Worm (Caenorhabditis elegans) whole organism, young adult: ENCODE results near the gene ceh-41.

Experiments
- B0035.1 ChIP-seq: sonication (generic microtip); optimal IDR thresholded peaks from 2 replicates; lab custom pipeline; 2016; ENCODE audit warnings: missing genetic modification characterization, mild to moderate bottlenecking, missing compliant biosample characterization, missing genotype, missing genetic modification reagents
- D2030.7 ChIP-seq: fragments of 200-800 bp; sonication (Bioruptor generic); IDR thresholded peaks from 2 replicates; pipeline ENCODE4 v1.3.6; 2022; ENCODE audit warnings: missing genetic modification reagents, missing genetic modification characterization, missing compliant biosample characterization
- F39B2.1 ChIP-seq: fragments of 200-800 bp; sonication (Bioruptor generic); IDR thresholded peaks from 2 replicates; pipeline ENCODE4 v1.3.6; 2022; ENCODE audit warnings: missing genetic modification reagents, missing genetic modification characterization, missing compliant biosample characterization
- F52B5.7 ChIP-seq: sonication (generic microtip); optimal IDR thresholded peaks from 2 replicates; lab custom pipeline; 2016; ENCODE audit warnings: mild to moderate bottlenecking, missing genetic modification characterization, missing compliant biosample characterization
- K12H6.12 ChIP-seq: fragments of 200-800 bp; sonication (Bioruptor generic); optimal IDR thresholded peaks from 2 replicates; lab custom pipeline; 2018; ENCODE audit warnings: mild to moderate bottlenecking, missing genetic modification characterization, missing compliant biosample characterization
- T07F8.4 ChIP-seq: sonication (generic microtip); optimal IDR thresholded peaks from 2 replicates; lab custom pipeline; 2016; ENCODE audit warnings: mild to moderate bottlenecking, missing genetic modification characterization, moderate library complexity, missing compliant biosample characterization
- Y53F4B.3 ChIP-seq: fragments of 200-800 bp; sonication (Bioruptor generic); IDR thresholded peaks from 2 replicates; pipeline ENCODE4 v1.3.6; 2022; ENCODE audit warnings: missing genetic modification reagents, missing genetic modification characterization, missing compliant biosample characterization
- Y53G8AR.9 ChIP-seq: fragments of 200-800 bp; sonication (Bioruptor generic); conservative IDR thresholded peaks from 2 replicates; pipeline ENCODE4 v1.3.6; 2022; ENCODE audit warnings: missing genetic modification reagents, missing genetic modification characterization, missing compliant biosample characterization
- Y56A3A.18 ChIP-seq: fragments of 200-800 bp; sonication (Bioruptor generic); IDR thresholded peaks from 2 replicates; pipeline ENCODE4 v1.3.6; 2022; ENCODE audit warnings: missing genetic modification reagents, missing genetic modification characterization, missing compliant biosample characterization
- Y95B8A.8 ChIP-seq: fragments of 200-800 bp; sonication (Bioruptor generic); IDR thresholded peaks from 2 replicates; pipeline ENCODE4 v1.3.6; 2022; ENCODE audit warnings: missing genetic modification reagents, missing genetic modification characterization, missing compliant biosample characterization
- ama-1 ChIP-seq, 3 experiments: fragments of 150-350 bp in 1 of 3; sonication (generic microtip) in 2 of 3; optimal IDR thresholded peaks; 2 replicates each; lab custom pipeline; 2014 to 2018; ENCODE audit warnings: missing biosample characterization in 2 of 3, missing genetic modification characterization in 2 of 3, missing genetic modification reagents in 2 of 3
- aptf-2 ChIP-seq: fragments of 200-800 bp; sonication (Bioruptor generic); conservative IDR thresholded peaks from 2 replicates; pipeline ENCODE4 v1.3.6; 2022; ENCODE audit warnings: missing genetic modification reagents, missing genetic modification characterization, missing compliant biosample characterization
- atf-7 ChIP-seq: sonication (generic microtip); optimal IDR thresholded peaks from 2 replicates; lab custom pipeline; 2017; ENCODE audit warnings: mild to moderate bottlenecking, missing genetic modification characterization, missing compliant biosample characterization
- cebp-2 ChIP-seq: fragments of 200-800 bp; sonication (Bioruptor generic); IDR thresholded peaks from 2 replicates; pipeline ENCODE4 v1.3.6; 2022; ENCODE audit warnings: missing genetic modification characterization, missing compliant biosample characterization
- ceh-100 ChIP-seq: fragments of 200-800 bp; sonication (Bioruptor generic); IDR thresholded peaks from 2 replicates; pipeline ENCODE4 v1.3.6; 2022; ENCODE audit warnings: missing genetic modification reagents, missing genetic modification characterization, missing compliant biosample characterization
- ceh-58 ChIP-seq: fragments of 200-800 bp; sonication (Bioruptor generic); IDR thresholded peaks from 2 replicates; pipeline ENCODE4 v1.3.6; 2022; ENCODE audit warnings: missing genetic modification characterization, missing compliant biosample characterization
- ceh-79 ChIP-seq: sonication (generic microtip); optimal IDR thresholded peaks from 2 replicates; lab custom pipeline; 2017; ENCODE audit warnings: mild to moderate bottlenecking, missing genetic modification characterization, missing compliant biosample characterization
- ceh-91 ChIP-seq: fragments of 200-800 bp; sonication (Bioruptor generic); IDR thresholded peaks from 2 replicates; pipeline ENCODE4 v1.3.6; 2022; ENCODE audit warnings: missing genetic modification reagents, missing genetic modification characterization, missing compliant biosample characterization
- dpff-1 ChIP-seq: sonication (generic microtip); optimal IDR thresholded peaks from 2 replicates; lab custom pipeline; 2017; ENCODE audit warnings: mild to moderate bottlenecking, missing genetic modification characterization, missing compliant biosample characterization
- egl-18 ChIP-seq: fragments of 200-800 bp; sonication (Bioruptor generic); IDR thresholded peaks from 2 replicates; pipeline ENCODE4 v1.3.6; 2022; ENCODE audit warnings: missing genetic modification reagents, missing genetic modification characterization, missing compliant biosample characterization
- egrh-3 ChIP-seq: fragments of 200-800 bp; sonication (Bioruptor generic); IDR thresholded peaks from 2 replicates; pipeline ENCODE4 v1.3.6; 2022; ENCODE audit warnings: missing genetic modification reagents, missing genetic modification characterization, missing compliant biosample characterization
- gei-17 ChIP-seq: fragments of 200-800 bp; sonication (Bioruptor generic); optimal IDR thresholded peaks from 2 replicates; lab custom pipeline; 2018; ENCODE audit warnings: mild to moderate bottlenecking, missing genetic modification characterization, missing compliant biosample characterization
- hmg-1.2 ChIP-seq: fragments of 200-800 bp; sonication (Bioruptor generic); IDR thresholded peaks from 2 replicates; pipeline ENCODE4 v1.3.6; 2022; ENCODE audit warnings: missing genetic modification reagents, missing genetic modification characterization, missing compliant biosample characterization
- hmg-20 ChIP-seq: fragments of 200-800 bp; sonication (Bioruptor generic); IDR thresholded peaks from 2 replicates; pipeline ENCODE4 v1.3.6; 2022; ENCODE audit warnings: missing genetic modification reagents, missing genetic modification characterization, missing compliant biosample characterization
- let-526 ChIP-seq: fragments of 200-800 bp; sonication (Bioruptor generic); IDR thresholded peaks from 2 replicates; pipeline ENCODE4 v1.3.6; 2022; ENCODE audit warnings: missing genetic modification reagents, missing genetic modification characterization, missing compliant biosample characterization
- let-607 ChIP-seq, 2 experiments: fragments of 200-800 bp in 1 of 2; sonication (Bioruptor generic) in 1 of 2; sonication (generic microtip) in 1 of 2; optimal IDR thresholded peaks; 2 replicates each; lab custom pipeline; 2016 to 2018; ENCODE audit warnings: mild to moderate bottlenecking in 2 of 2, missing compliant biosample characterization in 2 of 2, missing genetic modification characterization in 2 of 2, moderate library complexity in 2 of 2, missing genotype in 1 of 2
- lin-26 ChIP-seq: fragments of 200-800 bp; sonication (Bioruptor generic); IDR thresholded peaks from 2 replicates; pipeline ENCODE4 v1.3.6; 2022; ENCODE audit warnings: missing genetic modification reagents, missing genetic modification characterization, missing compliant biosample characterization
- lin-54 ChIP-seq: fragments of 200-800 bp; sonication (Bioruptor generic); optimal IDR thresholded peaks from 2 replicates; lab custom pipeline; 2018; ENCODE audit warnings: mild to moderate bottlenecking, missing genetic modification characterization, missing compliant biosample characterization
- lsl-1 ChIP-seq: fragments of 200-800 bp; sonication (Bioruptor generic); optimal IDR thresholded peaks from 2 replicates; lab custom pipeline; 2018; ENCODE audit warnings: mild to moderate bottlenecking, missing genetic modification characterization, moderate library complexity, missing compliant biosample characterization
- madf-6 ChIP-seq: fragments of 200-800 bp; sonication (Bioruptor generic); IDR thresholded peaks from 2 replicates; pipeline ENCODE4 v1.3.6; 2022; ENCODE audit warnings: missing genetic modification reagents, missing genetic modification characterization, missing compliant biosample characterization
- mes-4 ChIP-seq: sonication (generic microtip); optimal IDR thresholded peaks from 2 replicates; lab custom pipeline; 2016; ENCODE audit warnings: missing genotype, missing genetic modification characterization, missing compliant biosample characterization
- nfya-1 ChIP-seq: sonication (generic microtip); optimal IDR thresholded peaks from 2 replicates; lab custom pipeline; 2017; ENCODE audit warnings: antibody characterized with exemption, missing compliant biosample characterization, missing genetic modification characterization, borderline replicate concordance; ENCODE audit not compliant: insufficient read depth
- nfyb-1 ChIP-seq: fragments of 200-800 bp; sonication (Bioruptor generic); IDR thresholded peaks from 2 replicates; pipeline ENCODE4 v1.3.6; 2022; ENCODE audit warnings: missing genetic modification reagents, missing genetic modification characterization, missing compliant biosample characterization
- nhr-120 ChIP-seq: fragments of 200-800 bp; sonication (Bioruptor generic); IDR thresholded peaks from 2 replicates; pipeline ENCODE4 v1.3.6; 2022; ENCODE audit warnings: missing genetic modification characterization, missing compliant biosample characterization
- nhr-179 ChIP-seq: sonication (generic microtip); optimal IDR thresholded peaks from 2 replicates; lab custom pipeline; 2016; ENCODE audit warnings: mild to moderate bottlenecking, missing genetic modification characterization, missing compliant biosample characterization
- nhr-27 ChIP-seq: fragments of 200-800 bp; sonication (Bioruptor generic); optimal IDR thresholded peaks from 2 replicates; lab custom pipeline; 2018; ENCODE audit warnings: mild to moderate bottlenecking, missing genetic modification characterization, moderate library complexity, missing compliant biosample characterization
- nhr-80 ChIP-seq: sonication (generic microtip); optimal IDR thresholded peaks from 2 replicates; lab custom pipeline; 2016; ENCODE audit warnings: missing genetic modification characterization, missing compliant biosample characterization
- nhr-90 ChIP-seq: sonication (generic microtip); optimal IDR thresholded peaks from 2 replicates; lab custom pipeline; 2016; ENCODE audit warnings: missing genotype, mild to moderate bottlenecking, missing genetic modification characterization, missing compliant biosample characterization
- rec-8 ChIP-seq, 2 experiments: sonication (generic microtip); optimal IDR thresholded peaks; 2 replicates each; lab custom pipeline; 2016; ENCODE audit warnings: mild to moderate bottlenecking in 2 of 2, missing genetic modification characterization in 2 of 2, missing genetic modification reagents in 2 of 2, missing genotype in 2 of 2, missing biosample characterization in 1 of 2, missing compliant biosample characterization in 1 of 2, moderate library complexity in 1 of 2
- snpc-1.1 ChIP-seq: sonication (generic microtip); optimal IDR thresholded peaks from 2 replicates; lab custom pipeline; 2017; ENCODE audit warnings: missing genetic modification characterization, mild to moderate bottlenecking, missing compliant biosample characterization, antibody characterized with exemption, moderate library complexity, missing genotype, missing genetic modification reagents; ENCODE audit not compliant: insufficient read depth
- somi-1 ChIP-seq: fragments of 200-800 bp; sonication (Bioruptor generic); optimal IDR thresholded peaks from 2 replicates; lab custom pipeline; 2018; ENCODE audit warnings: mild to moderate bottlenecking, missing genetic modification characterization, missing compliant biosample characterization
- tbp1 ChIP-seq: fragments of 200-800 bp; sonication (Bioruptor generic); optimal IDR thresholded peaks from 2 replicates; lab custom pipeline; 2018; ENCODE audit warnings: mild to moderate bottlenecking, missing genetic modification characterization, missing compliant biosample characterization
- unc-130 ChIP-seq: sonication (generic microtip); optimal IDR thresholded peaks from 2 replicates; lab custom pipeline; 2016; ENCODE audit warnings: missing genetic modification reagents, missing genetic modification characterization, missing compliant biosample characterization
- zfh-2 ChIP-seq: fragments of 200-800 bp; sonication (Bioruptor generic); conservative IDR thresholded peaks from 2 replicates; pipeline ENCODE4 v1.3.6; 2022; ENCODE audit warnings: missing genetic modification reagents, missing genetic modification characterization, missing compliant biosample characterization
- ztf-22 ChIP-seq: fragments of 200-800 bp; sonication (Bioruptor generic); optimal IDR thresholded peaks from 2 replicates; lab custom pipeline; 2018; ENCODE audit warnings: mild to moderate bottlenecking, missing genetic modification characterization, moderate library complexity, missing compliant biosample characterization
- ztf-26 ChIP-seq: sonication (generic microtip); optimal IDR thresholded peaks from 2 replicates; lab custom pipeline; 2017; ENCODE audit warnings: missing genetic modification characterization, missing compliant biosample characterization
- ztf-6 ChIP-seq: fragments of 200-800 bp; sonication (Bioruptor generic); IDR thresholded peaks from 2 replicates; pipeline ENCODE4 v1.3.6; 2022; ENCODE audit warnings: missing genetic modification reagents, missing genetic modification characterization, missing compliant biosample characterization

ceh-41 gene

ce11 chrX:1858616-1859015, 10.1 kb upstream of the ceh-41 start (continued):
- no peak for TF ChIP-seq nhr-27 (tag; lab: Kevin White, UChicago)
- peak; percentile 45; the same call in 1 of the 2 replicates for TF ChIP-seq madf-6 (GFP tag; lab: Robert Waterston, UW)
- peak; percentile 11; the same call in 1 of the 2 replicates for TF ChIP-seq Y53F4B.3
- TF ChIP-seq ceh-79 = no peak
- 0 out of 2 replicates have a peak, but pooled peaks have one; percentile 27 for TF ChIP-seq aptf-2 (GFP tag; lab: Robert Waterston, UW)
- no peak for TF ChIP-seq nhr-120 (GFP tag; lab: Robert Waterston, UW)
- TF ChIP-seq tbp1 (GFP tag; lab: Kevin White, UChicago) = peak; percentile 95
- peak; percentile 32 for TF ChIP-seq F52B5.7 (tag; lab: Kevin White, UChicago)
- no peak for TF ChIP-seq ztf-6 (GFP tag; lab: Robert Waterston, UW)
- peak; percentile 60 for TF ChIP-seq T07F8.4
- 0 out of 2 replicates have a peak, but pooled peaks have one; percentile 63 for TF ChIP-seq ceh-58
- TF ChIP-seq ceh-100 (GFP tag; lab: Robert Waterston, UW) = peak; percentile 23; the same call in 1 of the 2 replicates
- TF ChIP-seq nhr-179 (tag; lab: Kevin White, UChicago) = no peak
- TF ChIP-seq nhr-80 (tag; lab: Kevin White, UChicago) = peak; percentile 35
- TF ChIP-seq lin-26 (GFP tag; lab: Robert Waterston, UW) = peak; percentile 82; the same call in 1 of the 2 replicates
- peak; percentile 67; the same call in 1 of the 2 replicates for TF ChIP-seq D2030.7
- peak; percentile 42 for TF ChIP-seq atf-7 (tag; lab: Kevin White, UChicago)
- no peak for TF ChIP-seq unc-130 (GFP tag; lab: Kevin White, UChicago)
- peak; percentile 4 for TF ChIP-seq K12H6.12 (tag; lab: Kevin White, UChicago)
- peak in 1 of 2 experiments; percentile 50 for TF ChIP-seq let-607 (tag; optimal IDR thresholded peaks at IDR 0.05; lab: Kevin White, UChicago)
- TF ChIP-seq lsl-1 (GFP tag; lab: Kevin White, UChicago) = no peak
- peak; percentile 5 for TF ChIP-seq B0035.1
- no peak for TF ChIP-seq somi-1 (GFP tag; lab: Kevin White, UChicago)
- TF ChIP-seq mes-4 (tag; lab: Kevin White, UChicago) = peak; percentile 43
- 0 out of 2 replicates have a peak, but pooled peaks have one; percentile 50 for TF ChIP-seq nfyb-1 (GFP tag; lab: Robert Waterston, UW)
- no peak for TF ChIP-seq ama-1 (optimal IDR thresholded peaks at IDR 0.05; lab: Kevin White, UChicago)
- TF ChIP-seq ama-1 (GFP tag; optimal IDR thresholded peaks at IDR 0.05; lab: Kevin White, UChicago) = peak in 1 of 2 experiments; percentile 82
- TF ChIP-seq egrh-3 (GFP tag; lab: Robert Waterston, UW) = peak; percentile 69
- TF ChIP-seq cebp-2 (GFP tag; lab: Robert Waterston, UW) = 0 out of 2 replicates have a peak, but pooled peaks have one; percentile 55
- TF ChIP-seq Y56A3A.18 (GFP tag; lab: Robert Waterston, UW) = peak; percentile 63; the same call in 1 of the 2 replicates
- no peak for TF ChIP-seq ceh-91
- TF ChIP-seq gei-17 (GFP tag; lab: Kevin White, UChicago) = peak; percentile 82
- TF ChIP-seq ztf-26 (tag; lab: Kevin White, UChicago) = peak; percentile 48
- TF ChIP-seq rec-8 (tag; optimal IDR thresholded peaks at IDR 0.05; lab: Kevin White, UChicago) = peak in 1 of 2 experiments; percentile 8
- peak; percentile 81 for TF ChIP-seq nhr-90
- peak; percentile 41 for TF ChIP-seq lin-54 (GFP tag; lab: Kevin White, UChicago)
- TF ChIP-seq dpff-1 (tag; lab: Kevin White, UChicago) = no peak
- peak; percentile 82 for TF ChIP-seq zfh-2 (GFP tag; lab: Robert Waterston, UW)
- no peak for TF ChIP-seq Y95B8A.8 (GFP tag; lab: Robert Waterston, UW)
- peak; percentile 83 for TF ChIP-seq hmg-1.2
- no peak for TF ChIP-seq ztf-22
- no peak for TF ChIP-seq nfya-1 (tag; lab: Kevin White, UChicago)
- 0 out of 2 replicates have a peak, but pooled peaks have one; percentile 42 for TF ChIP-seq Y53G8AR.9
- TF ChIP-seq let-526 (GFP tag; lab: Robert Waterston, UW) = 0 out of 2 replicates have a peak, but pooled peaks have one; percentile 42
- TF ChIP-seq F39B2.1 (GFP tag; lab: Robert Waterston, UW) = no peak
- no peak for TF ChIP-seq egl-18 (GFP tag; lab: Robert Waterston, UW)
- peak; percentile 23 for TF ChIP-seq snpc-1.1 (tag; lab: Kevin White, UChicago)
- no peak for TF ChIP-seq hmg-20 (GFP tag; lab: Robert Waterston, UW)
